Fruit fly (Drosophila melanogaster): ENCODE data around the gene mRpL1.

mRpL1 gene

DNA sequence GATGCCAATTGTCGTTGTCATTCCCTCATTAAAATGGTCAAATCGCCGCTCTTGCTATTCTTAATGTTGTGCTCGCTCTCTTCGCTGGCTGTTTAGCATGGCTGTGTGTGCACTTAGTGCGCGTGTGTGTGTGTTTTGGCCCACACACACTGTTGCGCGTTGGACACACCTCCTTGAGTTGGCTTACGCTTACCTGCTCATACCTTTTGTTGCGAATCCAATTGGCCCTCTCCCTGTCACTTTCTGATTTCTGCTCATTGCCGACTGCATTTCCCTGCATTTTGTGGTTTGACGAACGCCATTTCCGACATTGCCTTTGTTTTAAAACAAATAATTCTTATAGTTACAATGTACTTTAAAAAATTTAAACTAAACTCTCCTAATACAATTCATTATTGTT, 33.7 kb downstream of the mRpL1 start:
- TF ChIP-seq Hr78 (GFP tag; optimal IDR thresholded peaks at IDR 0.05): no peak
- TF ChIP-seq dmrt93B (GFP tag; optimal IDR thresholded peaks at IDR 0.05): no peak
- TF ChIP-seq Hnf4 (GFP tag; optimal IDR thresholded peaks at IDR 0.05): no peak

dm6 chr3R:8336012-8336567, 34.9 kb downstream of the mRpL1 start:
- TF ChIP-seq psq (GFP tag; optimal IDR thresholded peaks at IDR 0.05) (no peak), lola (GFP tag; optimal IDR thresholded peaks at IDR 0.05) (no peak), N (GFP tag; optimal IDR thresholded peaks at IDR 0.05) (no peak), dsf (GFP tag; optimal IDR thresholded peaks at IDR 0.05; ENCODE audit: borderline replicate concordance) (no peak), HLH106 (tag; optimal IDR thresholded peaks at IDR 0.05) (no peak), Jra (GFP tag; optimal IDR thresholded peaks at IDR 0.05) (no peak), OdsH (GFP tag; optimal IDR thresholded peaks at IDR 0.05) (no peak), Abd-B (GFP tag; optimal IDR thresholded peaks at IDR 0.05) (no peak), Hr78 (GFP tag; optimal IDR thresholded peaks at IDR 0.05) (no peak), Rel (GFP tag; optimal IDR thresholded peaks at IDR 0.05) (no peak), Rel (tag; optimal IDR thresholded peaks at IDR 0.05) (no peak), Mio (GFP tag; optimal IDR thresholded peaks at IDR 0.05) (no peak)

DNA sequence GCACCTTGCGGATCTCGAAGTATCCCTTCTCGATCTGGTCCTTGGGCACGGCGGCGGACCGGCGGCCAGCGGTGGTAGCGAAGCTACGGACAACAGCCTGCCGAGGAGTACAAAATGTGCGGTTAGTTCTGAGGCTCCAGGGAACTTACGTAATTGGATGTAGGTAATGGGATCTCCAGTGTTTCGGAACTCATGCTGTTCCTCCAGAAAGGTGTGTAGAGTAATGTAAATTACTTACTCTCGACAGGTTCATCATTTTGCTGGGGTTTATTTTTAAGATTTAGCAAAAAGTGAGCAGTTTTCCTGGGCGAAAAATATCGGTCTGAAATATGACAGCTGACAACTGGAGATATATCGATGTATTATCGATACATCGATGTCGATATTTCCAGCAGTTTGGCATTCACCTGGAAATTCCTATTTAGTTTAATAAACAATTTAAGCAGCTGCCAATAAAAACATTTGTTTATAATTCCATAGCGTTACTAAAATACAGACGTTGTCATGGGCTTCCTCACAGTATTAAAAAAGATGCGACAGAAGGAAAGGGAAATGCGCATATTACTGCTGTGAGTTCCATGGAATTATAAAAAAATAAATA, 39.5 kb downstream of the mRpL1 start, which contains the start of the genes COX7A and Arl2:
COX7A (minus strand) TSS at position 369 of the 601 bp plus-strand sequence.
Arl2 (plus strand) TSS at position 426 of the 601 bp plus-strand sequence.
- TF ChIP-seq Jra (GFP tag; optimal IDR thresholded peaks at IDR 0.05): no peak
- no peak for TF ChIP-seq Sp1 (GFP tag; optimal IDR thresholded peaks at IDR 0.05)
- no peak for TF ChIP-seq Dif (GFP tag; optimal IDR thresholded peaks at IDR 0.05; ENCODE audit: partially characterized antibody)
- TF ChIP-seq Myc (optimal IDR thresholded peaks at IDR 0.05): no peak
- TF ChIP-seq pan (optimal IDR thresholded peaks at IDR 0.05): no peak
- TF ChIP-seq dsf (GFP tag; optimal IDR thresholded peaks at IDR 0.05; ENCODE audit: borderline replicate concordance): no peak
- TF ChIP-seq Rel (GFP tag; optimal IDR thresholded peaks at IDR 0.05): no peak
- TF ChIP-seq Rel (tag; optimal IDR thresholded peaks at IDR 0.05): peak; percentile 7
- no peak for TF ChIP-seq sv (GFP tag; optimal IDR thresholded peaks at IDR 0.05)
- TF ChIP-seq N (GFP tag; optimal IDR thresholded peaks at IDR 0.05): no peak
- no peak for TF ChIP-seq jim (GFP tag; optimal IDR thresholded peaks at IDR 0.05)
- no peak for TF ChIP-seq Dfd (GFP tag; optimal IDR thresholded peaks at IDR 0.05)
- no peak for TF ChIP-seq CrebA (GFP tag; optimal IDR thresholded peaks at IDR 0.05; ENCODE audit: borderline replicate concordance)
- no peak for TF ChIP-seq tai (GFP tag; optimal IDR thresholded peaks at IDR 0.05)
- TF ChIP-seq br (GFP tag; optimal IDR thresholded peaks at IDR 0.05): no peak
- TF ChIP-seq Abd-B (GFP tag; optimal IDR thresholded peaks at IDR 0.05): no peak
- TF ChIP-seq usp (GFP tag; optimal IDR thresholded peaks at IDR 0.05): no peak
- TF ChIP-seq Mio (GFP tag; optimal IDR thresholded peaks at IDR 0.05): no peak
- no peak for TF ChIP-seq OdsH (GFP tag; optimal IDR thresholded peaks at IDR 0.05)
- TF ChIP-seq dmrt93B (GFP tag; optimal IDR thresholded peaks at IDR 0.05): no peak
- TF ChIP-seq woc (GFP tag; optimal IDR thresholded peaks at IDR 0.05): no peak
- TF ChIP-seq CG32264 (GFP tag; optimal IDR thresholded peaks at IDR 0.05): no peak
- no peak for TF ChIP-seq HLH106 (tag; optimal IDR thresholded peaks at IDR 0.05)
- no peak for TF ChIP-seq Hr78 (GFP tag; optimal IDR thresholded peaks at IDR 0.05)
- TF ChIP-seq brk (GFP tag; optimal IDR thresholded peaks at IDR 0.05): no peak
- TF ChIP-seq rgr (GFP tag; optimal IDR thresholded peaks at IDR 0.05): peak; percentile 26
- TF ChIP-seq CG9705 (GFP tag; optimal IDR thresholded peaks at IDR 0.05): peak; percentile 26
- no peak for TF ChIP-seq ey (GFP tag; optimal IDR thresholded peaks at IDR 0.05)
- no peak for TF ChIP-seq foxo (GFP tag; optimal IDR thresholded peaks at IDR 0.05)
- TF ChIP-seq dl (GFP tag; optimal IDR thresholded peaks at IDR 0.05; ENCODE audit: insufficient read depth in 1 of 2, partially characterized antibody in 2 of 2): no peak
- TF ChIP-seq GATAd (GFP tag; optimal IDR thresholded peaks at IDR 0.05): no peak
- peak; percentile 29 for TF ChIP-seq Hr83 (GFP tag; optimal IDR thresholded peaks at IDR 0.05; ENCODE audit: poor library complexity, severe bottlenecking)
- no peak for TF ChIP-seq Hnf4 (GFP tag; optimal IDR thresholded peaks at IDR 0.05)
